Fruit fly (Drosophila melanogaster) Kc167 (cell line): ENCODE measurements around the gene wb.

Source experiments
- Myc ChIP-seq: fragments of >200 bp; optimal IDR thresholded peaks from 2 replicates; lab custom pipeline; 2017; ENCODE audit warnings: missing external identifiers
- Sin3A ChIP-seq: fragments of >200 bp; optimal IDR thresholded peaks from 2 replicates; lab custom pipeline; 2018; ENCODE audit warnings: missing external identifiers
- h ChIP-seq: fragments of >200 bp; optimal IDR thresholded peaks from 3 replicates; lab custom pipeline; 2018; ENCODE audit warnings: missing external identifiers
- insv ChIP-seq: fragments of >200 bp; optimal IDR thresholded peaks from 3 replicates; lab custom pipeline; 2018; ENCODE audit warnings: missing external identifiers
- psq ChIP-seq: fragments of >200 bp; optimal IDR thresholded peaks from 2 replicates; lab custom pipeline; 2017; ENCODE audit warnings: missing external identifiers
- ttk ChIP-seq: sonication (Bioruptor generic); optimal IDR thresholded peaks from 2 replicates; lab custom pipeline; 2017; ENCODE audit warnings: missing external identifiers

DNA sequence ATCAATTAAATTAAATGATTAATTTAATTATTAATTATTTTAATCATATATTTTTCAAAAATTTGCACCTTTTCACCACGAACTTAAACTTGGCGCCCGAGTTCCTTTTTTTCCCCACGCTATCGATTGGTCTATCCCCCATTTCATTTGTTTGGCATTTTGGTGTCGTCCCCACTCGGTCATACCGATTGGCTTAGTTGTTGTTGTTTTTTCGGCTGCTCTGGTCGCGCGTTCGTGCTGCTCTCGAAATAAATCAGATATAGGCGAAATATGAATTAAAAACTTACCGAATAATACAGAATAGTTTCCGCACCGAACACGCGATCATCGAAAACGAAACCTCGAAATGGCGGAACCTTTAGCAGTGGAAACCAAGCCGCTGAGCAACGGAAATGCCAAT, 71.1 kb downstream of the wb start, which contains the start of gene CG33090:
- TF ChIP-seq insv (no peak), h (lab: Kevin White, UChicago) (no peak), psq (lab: Kevin White, UChicago) (no peak), Myc (lab: Kevin White, UChicago) (no peak), Sin3A (lab: Kevin White, UChicago) (no peak), ttk (lab: Kevin White, UChicago) (no peak)
